6 worm cellular contexts compared by ENCODE assay signal in genomic region chrIII:11355758-11356323, ce11.
A peak's percentile ranks its signal among the peaks of the same experiment; 100 is the strongest.
TF ChIP-seq lines count a peak whose summit lies in the region.

No protein-coding gene starts in this region.

TF ChIP-seq in whole organism, L1 larva, 84 proteins besides CTCF, POLR2A, EP300 and RAD21:
- peak; percentile 36 for TF ChIP-seq rnt-1 (tag; optimal IDR thresholded peaks at IDR 0.05; lab: Kevin White, UChicago)
- peak; percentile 52 for TF ChIP-seq pag-3 (tag; optimal IDR thresholded peaks at IDR 0.05; lab: Kevin White, UChicago; ENCODE audit: borderline replicate concordance, insufficient read depth)
- no peak for TF ChIP-seq fos-1 (tag; optimal IDR thresholded peaks at IDR 0.05; lab: Kevin White, UChicago)
- peak; percentile 53 for TF ChIP-seq lin-14 (GFP tag; optimal IDR thresholded peaks at IDR 0.05; lab: Kevin White, UChicago)
- TF ChIP-seq sup-37 (GFP tag; optimal IDR thresholded peaks at IDR 0.05; lab: Kevin White, UChicago), result no peak
- no peak for TF ChIP-seq efl-1 (optimal IDR thresholded peaks at IDR 0.05; lab: Kevin White, UChicago)
- peak in 1 of 2 experiments; percentile 92 for TF ChIP-seq efl-1 (GFP tag; optimal IDR thresholded peaks at IDR 0.05 in 1 of 2; lab: Kevin White, UChicago)
- no peak for TF ChIP-seq aly-2 (tag; optimal IDR thresholded peaks at IDR 0.05; lab: Kevin White, UChicago)
- TF ChIP-seq ama-1 (optimal IDR thresholded peaks at IDR 0.05; lab: Kevin White, UChicago), result no peak

TF ChIP-seq in whole organism, L3 larva, 47 proteins besides CTCF, POLR2A, EP300 and RAD21:
- TF ChIP-seq fos-1 (tag; optimal IDR thresholded peaks at IDR 0.05; lab: Kevin White, UChicago) (no peak), lin-15B (tag; optimal IDR thresholded peaks at IDR 0.05; lab: Kevin White, UChicago) (no peak), lin-39 (tag; optimal IDR thresholded peaks at IDR 0.05; lab: Kevin White, UChicago) (peak; percentile 12)

TF ChIP-seq in whole organism, L4 larva, 104 proteins besides CTCF, POLR2A, EP300 and RAD21 (continues in another document):
- TF ChIP-seq ctbp-1 (GFP tag; IDR thresholded peaks at IDR 0.05; lab: Robert Waterston, UW) (no peak), fkh-10 (GFP tag; optimal IDR thresholded peaks at IDR 0.05; lab: Kevin White, UChicago) (no peak), nhr-41 (GFP tag; IDR thresholded peaks at IDR 0.05; lab: Robert Waterston, UW) (no peak), ceh-82 (tag; optimal IDR thresholded peaks at IDR 0.05; lab: Kevin White, UChicago) (no peak), snpc-4 (tag; optimal IDR thresholded peaks at IDR 0.05; lab: Kevin White, UChicago) (no peak), dve-1 (tag; optimal IDR thresholded peaks at IDR 0.05; lab: Kevin White, UChicago; ENCODE audit: insufficient read depth) (peak; percentile 10), nhr-10 (tag; optimal IDR thresholded peaks at IDR 0.05; lab: Kevin White, UChicago) (no peak), arid-1 (GFP tag; conservative IDR thresholded peaks at IDR 0.05; lab: Robert Waterston, UW) (no peak), spr-1 (tag; optimal IDR thresholded peaks at IDR 0.05; lab: Kevin White, UChicago) (no peak), F26F4.8 (GFP tag; conservative IDR thresholded peaks at IDR 0.05; lab: Robert Waterston, UW) (no peak), fos-1 (tag; optimal IDR thresholded peaks at IDR 0.05; lab: Kevin White, UChicago) (no peak), hmg-1.1 (GFP tag; IDR thresholded peaks at IDR 0.05; lab: Robert Waterston, UW) (no peak), saeg-2 (GFP tag; IDR thresholded peaks at IDR 0.05; lab: Robert Waterston, UW) (no peak), ztf-11 (tag; optimal IDR thresholded peaks at IDR 0.05; lab: Kevin White, UChicago) (no peak), hlh-11 (tag; optimal IDR thresholded peaks at IDR 0.05; lab: Kevin White, UChicago) (peak; percentile 40), unc-62 (GFP tag; optimal IDR thresholded peaks at IDR 0.05 in 1 of 2; lab: Kevin White, UChicago) (no peak), unc-62 (tag; optimal IDR thresholded peaks at IDR 0.05; lab: Kevin White, UChicago) (no peak), mxl-2 (GFP tag; conservative IDR thresholded peaks at IDR 0.05; lab: Robert Waterston, UW) (no peak), unc-130 (GFP tag; optimal IDR thresholded peaks at IDR 0.05; lab: Kevin White, UChicago) (no peak), daf-8 (GFP tag; IDR thresholded peaks at IDR 0.05; lab: Robert Waterston, UW) (no peak), tra-1 (GFP tag; IDR thresholded peaks at IDR 0.05; lab: Robert Waterston, UW) (no peak)

TF ChIP-seq in whole organism, late embryonic, 69 proteins besides CTCF, POLR2A, EP300 and RAD21:
- peak; percentile 8 for TF ChIP-seq unc-55 (GFP tag; optimal IDR thresholded peaks at IDR 0.05; lab: Kevin White, UChicago)
- TF ChIP-seq sox-2 (GFP tag; IDR thresholded peaks at IDR 0.05; lab: Robert Waterston, UW), result no peak
- TF ChIP-seq hlh-6 (tag; optimal IDR thresholded peaks at IDR 0.05; lab: Kevin White, UChicago), result no peak
- TF ChIP-seq fkh-10 (GFP tag; optimal IDR thresholded peaks at IDR 0.05; lab: Kevin White, UChicago), result no peak
- peak; percentile 36 for TF ChIP-seq sox-4 (tag; optimal IDR thresholded peaks at IDR 0.05; lab: Kevin White, UChicago)

TF ChIP-seq in whole organism, mixed stage, embryonic, 35 proteins besides CTCF, POLR2A, EP300 and RAD21:
- peak; percentile 35 for TF ChIP-seq unc-120 (tag; optimal IDR thresholded peaks at IDR 0.05; lab: Kevin White, UChicago; ENCODE audit: poor library complexity, severe bottlenecking)
- no peak for TF ChIP-seq ham-2 (GFP tag; optimal IDR thresholded peaks at IDR 0.05; lab: Kevin White, UChicago)
- TF ChIP-seq blmp-1 (tag; optimal IDR thresholded peaks at IDR 0.05; lab: Kevin White, UChicago), result no peak
- no peak for TF ChIP-seq sem-2 (GFP tag; optimal IDR thresholded peaks at IDR 0.05; lab: Kevin White, UChicago)
- TF ChIP-seq lsy-2 (tag; optimal IDR thresholded peaks at IDR 0.05; lab: Kevin White, UChicago), result no peak
- no peak for TF ChIP-seq unc-62 (GFP tag; optimal IDR thresholded peaks at IDR 0.05; lab: Kevin White, UChicago)
- no peak for TF ChIP-seq mep-1 (tag; optimal IDR thresholded peaks at IDR 0.05; lab: Kevin White, UChicago)
- no peak for TF ChIP-seq mls-2 (tag; optimal IDR thresholded peaks at IDR 0.05; lab: Kevin White, UChicago)
- TF ChIP-seq zip-8 (tag; optimal IDR thresholded peaks at IDR 0.05; lab: Kevin White, UChicago), result no peak
- no peak for TF ChIP-seq sptf-1 (tag; optimal IDR thresholded peaks at IDR 0.05; lab: Kevin White, UChicago)
- peak; percentile 14 for TF ChIP-seq drap-1 (GFP tag; optimal IDR thresholded peaks at IDR 0.05; lab: Kevin White, UChicago)
- TF ChIP-seq pha-4 (tag; optimal IDR thresholded peaks at IDR 0.05; lab: Kevin White, UChicago), result no peak
- TF ChIP-seq ceh-39 (tag; optimal IDR thresholded peaks at IDR 0.05; lab: Kevin White, UChicago), result no peak
- no peak for TF ChIP-seq lin-32 (GFP tag; optimal IDR thresholded peaks at IDR 0.05; lab: Kevin White, UChicago)
- no peak for TF ChIP-seq nhr-237 (tag; optimal IDR thresholded peaks at IDR 0.05; lab: Kevin White, UChicago)
- no peak for TF ChIP-seq bed-3 (GFP tag; optimal IDR thresholded peaks at IDR 0.05; lab: Kevin White, UChicago)
- no peak for TF ChIP-seq nhr-76 (tag; optimal IDR thresholded peaks at IDR 0.05; lab: Kevin White, UChicago)
- TF ChIP-seq unc-39 (tag; optimal IDR thresholded peaks at IDR 0.05; lab: Kevin White, UChicago), result no peak
- no peak for TF ChIP-seq nhr-2 (tag; optimal IDR thresholded peaks at IDR 0.05; lab: Kevin White, UChicago)
- no peak for TF ChIP-seq ztf-11 (tag; optimal IDR thresholded peaks at IDR 0.05; lab: Kevin White, UChicago)
- no peak for TF ChIP-seq ceh-43 (GFP tag; optimal IDR thresholded peaks at IDR 0.05; lab: Kevin White, UChicago)
- no peak for TF ChIP-seq elt-3 (tag; optimal IDR thresholded peaks at IDR 0.05; lab: Kevin White, UChicago)
- peak; percentile 16 for TF ChIP-seq M03D4.4 (tag; optimal IDR thresholded peaks at IDR 0.05; lab: Kevin White, UChicago)
- no peak for TF ChIP-seq ces-1 (GFP tag; optimal IDR thresholded peaks at IDR 0.05; lab: Kevin White, UChicago)
- TF ChIP-seq hlh-1 (tag; optimal IDR thresholded peaks at IDR 0.05; lab: Kevin White, UChicago), result peak; percentile 17
- no peak for TF ChIP-seq flh-1 (GFP tag; optimal IDR thresholded peaks at IDR 0.05; lab: Kevin White, UChicago)
- no peak for TF ChIP-seq cnd-1 (tag; optimal IDR thresholded peaks at IDR 0.05; lab: Kevin White, UChicago)

TF ChIP-seq in whole organism, young adult, 124 proteins besides CTCF, POLR2A, EP300 and RAD21:
- no peak for TF ChIP-seq lin-35 (GFP tag; optimal IDR thresholded peaks at IDR 0.05; lab: Kevin White, UChicago)
- TF ChIP-seq C06A6.2 (GFP tag; conservative IDR thresholded peaks at IDR 0.05; lab: Robert Waterston, UW), result no peak
- no peak for TF ChIP-seq snpc-1.1 (tag; optimal IDR thresholded peaks at IDR 0.05; lab: Kevin White, UChicago; ENCODE audit: insufficient read depth)
- no peak for TF ChIP-seq ztf-22 (GFP tag; optimal IDR thresholded peaks at IDR 0.05; lab: Kevin White, UChicago)
- TF ChIP-seq F33H1.4 (GFP tag; IDR thresholded peaks at IDR 0.05; lab: Robert Waterston, UW), result no peak
- no peak for TF ChIP-seq mel-28 (tag; optimal IDR thresholded peaks at IDR 0.05; lab: Kevin White, UChicago; ENCODE audit: borderline replicate concordance)
- TF ChIP-seq zfh-2 (GFP tag; conservative IDR thresholded peaks at IDR 0.05; lab: Robert Waterston, UW), result 0 out of 2 replicates have a peak, but pooled peaks have one; percentile 6
- no peak for TF ChIP-seq efl-1 (GFP tag; optimal IDR thresholded peaks at IDR 0.05; lab: Kevin White, UChicago)
